Worm (Caenorhabditis elegans): ENCODE measurements around the gene T24E12.11.

- TF ChIP-seq T22C8.4 (GFP tag; IDR thresholded peaks at IDR 0.05) (no peak), tab-1 (GFP tag; IDR thresholded peaks at IDR 0.05) (no peak)
Measured at ce11 chrII:3808104-3808503, 28.7 kb upstream of the T24E12.11 start, which contains the start of gene F54D10.5.

Measured in whole organism, midembryonic.